Worm (Caenorhabditis elegans): ENCODE data around the gene ZK1248.11.

ce11 chrII:5838453-5838852 lies 10.1 kb upstream of the ZK1248.11 start, which contains the start of gene ZK1248.15:
- TF ChIP-seq ceh-2 (tag; optimal IDR thresholded peaks at IDR 0.05) (no peak), dmd-4 (tag; optimal IDR thresholded peaks at IDR 0.05; ENCODE audit: borderline replicate concordance) (no peak), pqm-1 (tag; optimal IDR thresholded peaks at IDR 0.05) (no peak), syd-9 (tag; optimal IDR thresholded peaks at IDR 0.05) (no peak), ceh-19 (GFP tag; optimal IDR thresholded peaks at IDR 0.05) (no peak), tbx-2 (tag; optimal IDR thresholded peaks at IDR 0.05) (no peak)

All from whole organism, late embryonic.